Fruit fly (Drosophila melanogaster): ENCODE data around the gene Sec20.

DNA sequence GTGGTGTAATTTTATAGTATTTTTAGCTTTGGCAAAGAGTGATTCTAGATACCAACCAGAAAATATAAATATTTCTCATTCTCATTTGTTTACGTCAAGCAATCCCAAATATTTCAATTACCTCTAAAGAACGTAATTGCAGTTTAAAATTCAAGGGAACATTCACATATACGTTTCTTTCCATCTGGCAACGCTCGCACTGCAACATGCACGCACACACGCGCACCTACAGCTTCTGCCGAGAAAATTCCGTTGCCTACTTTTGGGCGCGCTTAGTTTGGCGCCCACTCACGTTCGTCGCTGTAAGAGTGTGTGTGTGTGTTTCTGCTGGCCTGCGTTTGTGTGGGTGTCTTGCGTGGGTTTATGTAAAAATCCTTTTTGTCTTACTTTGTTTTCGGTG, 51.9 kb downstream of the Sec20 start:
- TF ChIP-seq tj (GFP tag; optimal IDR thresholded peaks at IDR 0.05) (no peak), bab1 (GFP tag; optimal IDR thresholded peaks at IDR 0.05) (no peak), kay (GFP tag; ENCODE audit: borderline replicate concordance) (no peak), CG7101 (tag; optimal IDR thresholded peaks at IDR 0.05) (no peak), cnc (optimal IDR thresholded peaks at IDR 0.05) (no peak), toe (GFP tag; optimal IDR thresholded peaks at IDR 0.05) (no peak), Clk (GFP tag; optimal IDR thresholded peaks at IDR 0.05) (no peak), CG7045 (GFP tag; optimal IDR thresholded peaks at IDR 0.05) (no peak), Mnt (GFP tag; optimal IDR thresholded peaks at IDR 0.05) (no peak), CG12768 (GFP tag; optimal IDR thresholded peaks at IDR 0.05) (peak; percentile 25), CG1620 (GFP tag; optimal IDR thresholded peaks at IDR 0.05) (no peak), pad (GFP tag; optimal IDR thresholded peaks at IDR 0.05) (no peak), CG11617 (GFP tag; optimal IDR thresholded peaks at IDR 0.05) (no peak), CG14711 (tag; optimal IDR thresholded peaks at IDR 0.05) (no peak)

Measured in whole organism, adult.